Fruit fly (Drosophila melanogaster) Kc167 (cell line): Measurements from ENCODE around the gene Dlc90F.

Experiments used
- Myc ChIP-seq: fragments of >200 bp; optimal IDR thresholded peaks from 2 replicates; lab custom pipeline; 2017; ENCODE audit warnings: missing external identifiers
- Sin3A ChIP-seq: fragments of >200 bp; optimal IDR thresholded peaks from 2 replicates; lab custom pipeline; 2018; ENCODE audit warnings: missing external identifiers
- h ChIP-seq: fragments of >200 bp; optimal IDR thresholded peaks from 3 replicates; lab custom pipeline; 2018; ENCODE audit warnings: missing external identifiers
- insv ChIP-seq: fragments of >200 bp; optimal IDR thresholded peaks from 3 replicates; lab custom pipeline; 2018; ENCODE audit warnings: missing external identifiers

DNA sequence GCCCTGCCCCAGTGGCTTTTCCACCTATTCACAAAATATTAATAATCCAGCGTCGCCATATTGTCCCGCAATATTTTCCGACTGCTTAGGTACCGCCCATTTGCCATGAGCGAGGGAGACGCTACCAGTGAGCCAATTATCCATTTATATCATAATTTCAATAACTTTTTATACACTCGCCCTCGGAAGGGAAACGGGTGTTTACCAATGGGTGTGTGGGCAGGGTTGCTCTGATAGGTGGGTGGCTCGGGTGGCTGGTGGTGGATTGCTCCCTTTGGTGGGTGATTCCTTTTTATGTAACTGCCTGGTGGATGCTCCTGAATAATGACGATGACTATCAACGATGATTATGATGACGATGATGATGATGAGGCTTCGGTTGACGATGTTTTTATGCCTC, 32.4 kb upstream of the Dlc90F start:
- TF ChIP-seq Sin3A (lab: Kevin White, UChicago), result no peak
- no peak for TF ChIP-seq Myc (lab: Kevin White, UChicago)
- TF ChIP-seq h, result no peak
- TF ChIP-seq insv (lab: Kevin White, UChicago), result no peak
